Worm (Caenorhabditis elegans): Measurements from ENCODE around the gene C05D11.5.
A peak's percentile ranks its signal among the peaks of the same experiment; 100 is the strongest.

The C05D11.5 gene

ce11 chrIII:6420995-6421404, 9.2 kb upstream of the C05D11.5 start:
- TF ChIP-seq nhr-237 (tag; optimal IDR thresholded peaks at IDR 0.05) (no peak), pha-4 (tag; optimal IDR thresholded peaks at IDR 0.05) (peak; percentile 60), sea-2 (GFP tag; optimal IDR thresholded peaks at IDR 0.05) (no peak), nhr-43 (tag; optimal IDR thresholded peaks at IDR 0.05; ENCODE audit: poor library complexity, severe bottlenecking) (peak; percentile 96), jun-1 (tag; optimal IDR thresholded peaks at IDR 0.05) (peak; percentile 88), unc-62 (GFP tag; optimal IDR thresholded peaks at IDR 0.05) (peak; percentile 53), elt-2 (tag; optimal IDR thresholded peaks at IDR 0.05) (peak; percentile 92), lin-15B (tag; optimal IDR thresholded peaks at IDR 0.05) (peak; percentile 50), nfya-1 (tag; optimal IDR thresholded peaks at IDR 0.05; ENCODE audit: insufficient read depth) (peak; percentile 78), tbx-2 (tag; optimal IDR thresholded peaks at IDR 0.05) (peak; percentile 79), lin-39 (tag; optimal IDR thresholded peaks at IDR 0.05) (peak; percentile 79), pqm-1 (tag; optimal IDR thresholded peaks at IDR 0.05) (peak; percentile 67), elt-1 (tag; optimal IDR thresholded peaks at IDR 0.05) (peak; percentile 9), R02D3.7 (tag; optimal IDR thresholded peaks at IDR 0.05) (peak; percentile 65), hmg-11 (tag; optimal IDR thresholded peaks at IDR 0.05) (peak; percentile 66), egl-27 (tag; optimal IDR thresholded peaks at IDR 0.05) (peak; percentile 63), nhr-28 (tag; optimal IDR thresholded peaks at IDR 0.05) (no peak), eor-1 (tag; optimal IDR thresholded peaks at IDR 0.05) (peak in 1 of 2 experiments; percentile 21), nhr-25 (tag; optimal IDR thresholded peaks at IDR 0.05) (peak; percentile 92), ama-1 (optimal IDR thresholded peaks at IDR 0.05) (peak; percentile 75), snpc-4 (tag; optimal IDR thresholded peaks at IDR 0.05) (peak; percentile 35), ceh-28 (tag; optimal IDR thresholded peaks at IDR 0.05) (peak; percentile 68), mml-1 (tag; optimal IDR thresholded peaks at IDR 0.05) (no peak), unc-39 (tag; optimal IDR thresholded peaks at IDR 0.05) (no peak), lsy-12 (tag; optimal IDR thresholded peaks at IDR 0.05) (peak; percentile 88), fkh-10 (GFP tag; optimal IDR thresholded peaks at IDR 0.05) (no peak), nhr-76 (tag; optimal IDR thresholded peaks at IDR 0.05) (no peak), nhr-77 (tag; optimal IDR thresholded peaks at IDR 0.05) (peak; percentile 30), skn-1 (tag; optimal IDR thresholded peaks at IDR 0.05) (peak; percentile 76), elt-3 (tag; optimal IDR thresholded peaks at IDR 0.05) (peak in 2 of 3 experiments; percentile 19 to 34), mdl-1 (tag; optimal IDR thresholded peaks at IDR 0.05) (peak; percentile 95), ceh-82 (tag; optimal IDR thresholded peaks at IDR 0.05) (peak; percentile 22), nhr-11 (tag; optimal IDR thresholded peaks at IDR 0.05) (peak; percentile 30), nhr-23 (tag; optimal IDR thresholded peaks at IDR 0.05) (peak; percentile 97)

- TF ChIP-seq nhr-12 (tag; optimal IDR thresholded peaks at IDR 0.05) = no peak
- peak; percentile 34 for TF ChIP-seq nhr-23 (tag; optimal IDR thresholded peaks at IDR 0.05)
- TF ChIP-seq ama-1 (optimal IDR thresholded peaks at IDR 0.05) = peak; percentile 42
- TF ChIP-seq zag-1 (tag; optimal IDR thresholded peaks at IDR 0.05) = no peak
- TF ChIP-seq elt-3 (tag; optimal IDR thresholded peaks at IDR 0.05) = no peak
- TF ChIP-seq snpc-4 (tag; optimal IDR thresholded peaks at IDR 0.05) = peak; percentile 30
- TF ChIP-seq nhr-43 (tag; optimal IDR thresholded peaks at IDR 0.05; ENCODE audit: poor library complexity, severe bottlenecking) = peak; percentile 12
- no peak for TF ChIP-seq hmg-11 (tag; optimal IDR thresholded peaks at IDR 0.05)
- peak; percentile 32 for TF ChIP-seq egl-5 (tag; optimal IDR thresholded peaks at IDR 0.05)
- TF ChIP-seq nhr-25 (tag; optimal IDR thresholded peaks at IDR 0.05) = peak; percentile 61
- TF ChIP-seq elt-2 (tag; optimal IDR thresholded peaks at IDR 0.05) = no peak
- peak; percentile 10 for TF ChIP-seq nfya-1 (tag; optimal IDR thresholded peaks at IDR 0.05; ENCODE audit: insufficient read depth)
- peak; percentile 28 for TF ChIP-seq pha-4 (tag; optimal IDR thresholded peaks at IDR 0.05)
These were observed 8.4 kb upstream of the C05D11.5 start for ce11 chrIII:6420201-6420600.

- no peak for TF ChIP-seq ZK546.5 (tag; optimal IDR thresholded peaks at IDR 0.05)
- TF ChIP-seq elt-2 (tag; optimal IDR thresholded peaks at IDR 0.05) = no peak
- no peak for TF ChIP-seq ztf-11 (tag; optimal IDR thresholded peaks at IDR 0.05)
- no peak for TF ChIP-seq pha-4 (tag; optimal IDR thresholded peaks at IDR 0.05)
- TF ChIP-seq ama-1 (optimal IDR thresholded peaks at IDR 0.05) = peak; percentile 17
- TF ChIP-seq nhr-11 (tag; optimal IDR thresholded peaks at IDR 0.05) = no peak
- no peak for TF ChIP-seq nhr-43 (tag; optimal IDR thresholded peaks at IDR 0.05; ENCODE audit: poor library complexity, severe bottlenecking)
- no peak for TF ChIP-seq nhr-28 (tag; optimal IDR thresholded peaks at IDR 0.05)
- no peak for TF ChIP-seq lin-15B (tag; optimal IDR thresholded peaks at IDR 0.05)
- TF ChIP-seq nhr-25 (tag; optimal IDR thresholded peaks at IDR 0.05) = peak; percentile 24
These were observed 7.7 kb upstream of the C05D11.5 start, which contains the start of gene atgl-1 for ce11 chrIII:6419409-6419944. Gene atgl-1, minus strand, starts transcription at chrIII:6419459.

Data from whole organism, L3 larva.